Worm (Caenorhabditis elegans): Measurements from ENCODE around the gene B0507.4.
"Not testable (repeated sequence)": the region's sequence is repeated elsewhere in the genome, so short reads cannot be mapped to it uniquely, and the experiment has no call there.

Gene B0507.4

DNA sequence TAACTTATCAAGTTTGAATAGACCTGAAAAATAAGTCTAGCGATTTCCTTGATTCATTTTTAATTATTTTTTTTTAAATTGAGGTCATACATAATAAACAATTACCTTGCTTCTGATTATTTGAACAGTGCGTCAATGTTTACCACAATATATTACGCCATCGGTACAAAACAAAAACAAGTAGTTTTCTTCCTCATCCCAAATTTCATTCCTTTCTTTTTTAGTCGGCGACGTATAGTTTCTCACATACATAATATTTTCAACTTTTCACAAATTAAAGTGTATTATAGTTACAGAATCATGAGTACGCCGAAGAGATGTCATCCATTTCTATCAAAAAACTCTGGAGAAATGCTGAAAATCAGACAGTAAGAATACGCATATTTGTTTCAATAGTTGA lies 28.5 kb upstream of the B0507.4 start, which contains the start of gene droe-8:
Gene droe-8 (plus strand): TSS at position 301 of the 400 bp plus-strand sequence.
- TF ChIP-seq elt-2 (tag; optimal IDR thresholded peaks at IDR 0.05); hlh-30 (tag; optimal IDR thresholded peaks at IDR 0.05; ENCODE audit: insufficient read depth); nhr-232 (tag; optimal IDR thresholded peaks at IDR 0.05): not testable (repeated sequence)

DNA sequence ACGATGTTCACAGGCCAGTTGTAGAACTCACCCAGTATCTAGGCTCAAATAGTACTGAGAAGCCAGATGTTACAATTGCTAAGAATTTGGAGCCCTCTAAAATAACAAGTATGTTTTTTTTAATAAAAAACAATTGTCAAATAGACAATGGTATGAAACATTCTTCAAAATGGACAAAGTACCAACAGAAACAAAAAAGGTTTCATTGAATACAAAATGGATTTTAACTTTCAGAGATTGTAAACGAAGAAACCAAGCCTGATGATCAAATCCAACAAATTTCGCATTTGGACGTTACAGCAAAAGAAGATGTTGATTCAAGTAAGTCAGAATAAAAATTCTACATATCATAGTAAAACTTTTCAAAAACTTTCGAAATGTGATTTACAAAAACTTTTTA lies 27.7 kb upstream of the B0507.4 start, which contains the start of gene ZC196.9:
Gene ZC196.9 (minus strand): TSS at position 101 of the 400 bp plus-strand sequence.
- no peak for TF ChIP-seq C08G9.2 (tag; optimal IDR thresholded peaks at IDR 0.05)
- TF ChIP-seq sox-2 (GFP tag; IDR thresholded peaks at IDR 0.05) = no peak
- no peak for TF ChIP-seq pax-1 (tag; optimal IDR thresholded peaks at IDR 0.05)

DNA sequence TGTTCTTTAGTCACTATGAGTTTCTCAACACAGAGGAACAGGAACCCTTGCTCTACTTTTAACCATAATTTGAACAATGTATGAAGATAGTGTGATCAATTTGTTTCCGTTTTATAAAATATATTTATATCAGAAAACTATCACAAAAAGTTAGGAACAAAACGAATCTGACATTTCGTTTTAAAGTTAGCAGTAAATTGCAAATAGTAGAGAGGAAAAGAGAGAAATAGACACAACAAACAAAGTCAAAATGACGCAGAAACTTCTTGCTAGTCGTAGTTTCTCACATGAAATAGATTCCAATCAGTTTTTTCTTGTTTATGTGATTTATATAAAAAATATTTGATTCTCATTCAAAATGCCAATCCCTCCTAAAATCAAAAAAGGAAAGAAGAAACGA lies 25.7 kb upstream of the B0507.4 start, which contains the start of gene ZC196.5:
Gene ZC196.5 (plus strand): TSS at position 301 of the 400 bp plus-strand sequence.
- TF ChIP-seq che-1 (tag; optimal IDR thresholded peaks at IDR 0.05) (no peak), ets-4 (tag; optimal IDR thresholded peaks at IDR 0.05) (no peak), T23F11.4 (GFP tag; optimal IDR thresholded peaks at IDR 0.05) (no peak), npax-4 (tag; optimal IDR thresholded peaks at IDR 0.05) (no peak), sdc-2 (tag; optimal IDR thresholded peaks at IDR 0.05) (no peak), ahr-1 (tag; optimal IDR thresholded peaks at IDR 0.05) (no peak), tbx-7 (tag; optimal IDR thresholded peaks at IDR 0.05) (no peak), elt-4 (tag; optimal IDR thresholded peaks at IDR 0.05) (no peak)

DNA sequence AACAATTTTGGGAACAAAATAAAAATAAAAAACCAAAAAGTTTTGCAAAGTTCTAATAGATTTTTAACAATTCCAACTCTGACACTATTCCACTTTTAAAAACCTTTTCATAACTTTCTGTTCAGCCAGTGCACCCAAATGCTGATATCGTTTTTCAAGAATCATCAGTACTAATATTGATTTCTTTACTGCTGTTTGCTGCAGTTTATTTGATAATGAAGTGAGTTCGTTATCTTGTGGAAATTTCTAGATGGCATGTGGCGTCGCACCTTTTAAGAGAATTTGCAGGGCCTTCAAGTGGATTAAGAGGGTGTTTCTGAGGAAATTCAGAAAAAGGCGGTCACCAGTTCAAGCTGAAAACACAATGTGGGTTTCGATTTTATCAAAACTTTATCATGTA lies 23.8 kb upstream of the B0507.4 start:
- TF ChIP-seq elt-4 (tag; optimal IDR thresholded peaks at IDR 0.05) = no peak
- no peak for TF ChIP-seq unc-55 (GFP tag; optimal IDR thresholded peaks at IDR 0.05)
- no peak for TF ChIP-seq syd-9 (tag; optimal IDR thresholded peaks at IDR 0.05)
- TF ChIP-seq hlh-13 (GFP tag; optimal IDR thresholded peaks at IDR 0.05) = no peak
- no peak for TF ChIP-seq hlh-6 (tag; optimal IDR thresholded peaks at IDR 0.05)
- TF ChIP-seq pqm-1 (tag; optimal IDR thresholded peaks at IDR 0.05) = no peak
- TF ChIP-seq sox-4 (tag; optimal IDR thresholded peaks at IDR 0.05) = no peak
- no peak for TF ChIP-seq fkh-6 (tag; optimal IDR thresholded peaks at IDR 0.05)
- TF ChIP-seq ceh-22 (tag; optimal IDR thresholded peaks at IDR 0.05) = no peak
- no peak for TF ChIP-seq K02D7.2 (tag; optimal IDR thresholded peaks at IDR 0.05)

DNA sequence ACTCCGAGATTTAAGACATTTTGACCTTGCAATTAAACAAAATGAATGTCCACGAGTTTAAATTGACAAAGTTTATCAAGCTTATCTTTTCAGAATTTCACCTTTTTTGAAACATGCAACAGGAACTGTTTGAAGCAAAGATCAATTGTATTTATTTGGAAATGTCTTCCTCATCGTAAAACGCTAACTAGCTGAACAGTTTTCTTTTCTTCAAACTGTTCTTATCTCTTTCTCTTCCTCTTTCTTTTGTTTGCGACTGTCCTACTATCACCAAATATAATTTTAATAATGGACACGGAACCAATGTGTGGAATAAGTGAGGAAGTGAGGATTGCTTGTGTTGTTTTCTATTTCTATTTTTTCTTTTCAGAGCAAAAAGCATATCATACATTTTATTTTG lies 21.8 kb upstream of the B0507.4 start, which contains the start of gene ZC196.4:
Gene ZC196.4 (plus strand): TSS at position 173 of the 400 bp plus-strand sequence.
- TF ChIP-seq ttx-3 (tag; optimal IDR thresholded peaks at IDR 0.05) (no peak), ceh-18 (tag; optimal IDR thresholded peaks at IDR 0.05) (no peak), C38D4.7 (GFP tag; optimal IDR thresholded peaks at IDR 0.05) (no peak), pag-3 (tag; optimal IDR thresholded peaks at IDR 0.05; ENCODE audit: borderline replicate concordance) (no peak), hlh-8 (tag; optimal IDR thresholded peaks at IDR 0.05) (no peak), elt-4 (tag; optimal IDR thresholded peaks at IDR 0.05) (no peak), nhr-232 (tag; optimal IDR thresholded peaks at IDR 0.05) (no peak), rnt-1 (tag; optimal IDR thresholded peaks at IDR 0.05) (no peak), ama-1 (optimal IDR thresholded peaks at IDR 0.05) (no peak), pat-9 (tag; optimal IDR thresholded peaks at IDR 0.05) (no peak), nfya-1 (tag; optimal IDR thresholded peaks at IDR 0.05) (no peak), sox-4 (tag; optimal IDR thresholded peaks at IDR 0.05) (no peak), Y22D7AL.16 (tag; optimal IDR thresholded peaks at IDR 0.05) (no peak), odd-2 (tag; optimal IDR thresholded peaks at IDR 0.05) (no peak), pqm-1 (tag; optimal IDR thresholded peaks at IDR 0.05) (no peak), K09A11.1 (tag; optimal IDR thresholded peaks at IDR 0.05; ENCODE audit: insufficient read depth) (no peak)

Data from whole organism, late embryonic.